Worm (Caenorhabditis elegans): ENCODE results near the gene C38C5.1.
A peak's percentile ranks its signal among the peaks of the same experiment; 100 is the strongest.

ce11 chrX:5524260-5524659 lies 33.6 kb upstream of the C38C5.1 start:
- no peak for TF ChIP-seq snpc-4 (tag; optimal IDR thresholded peaks at IDR 0.05)
- TF ChIP-seq skn-1 (tag; optimal IDR thresholded peaks at IDR 0.05), result no peak
- TF ChIP-seq nhr-28 (tag; optimal IDR thresholded peaks at IDR 0.05), result no peak
- TF ChIP-seq unc-62 (GFP tag; optimal IDR thresholded peaks at IDR 0.05), result no peak
- TF ChIP-seq ceh-82 (tag; optimal IDR thresholded peaks at IDR 0.05), result no peak
- peak in 1 of 3 experiments; percentile 0 for TF ChIP-seq elt-3 (tag; optimal IDR thresholded peaks at IDR 0.05)
- no peak for TF ChIP-seq tbx-2 (tag; optimal IDR thresholded peaks at IDR 0.05)
- peak; percentile 72 for TF ChIP-seq nhr-25 (tag; optimal IDR thresholded peaks at IDR 0.05)
- no peak for TF ChIP-seq nhr-77 (tag; optimal IDR thresholded peaks at IDR 0.05)
- no peak for TF ChIP-seq ceh-16 (tag; optimal IDR thresholded peaks at IDR 0.05)
- TF ChIP-seq nhr-12 (tag; optimal IDR thresholded peaks at IDR 0.05), result no peak

Data from whole organism, L3 larva.